Worm (Caenorhabditis elegans) whole organism, midembryonic: Measurements from ENCODE around the gene Y64H9A.2.

Source experiments
- T22C8.4 ChIP-seq: fragments of 200-800 bp; sonication (Bioruptor generic); IDR thresholded peaks from 2 replicates; pipeline ENCODE4 v1.3.6; 2022; ENCODE audit warnings: missing genetic modification characterization, missing compliant biosample characterization
- flt-1 ChIP-seq: fragments of 200-800 bp; sonication (Bioruptor generic); IDR thresholded peaks from 2 replicates; pipeline ENCODE4 v1.3.6; 2022; ENCODE audit warnings: missing genetic modification characterization, missing compliant biosample characterization
- klf-2 ChIP-seq: fragments of 200-800 bp; sonication (Bioruptor generic); conservative IDR thresholded peaks from 2 replicates; pipeline ENCODE4 v1.3.6; 2022; ENCODE audit warnings: missing genetic modification reagents, missing genetic modification characterization, missing compliant biosample characterization
- med-1 ChIP-seq: sonication (generic microtip); optimal IDR thresholded peaks from 2 replicates; lab custom pipeline; 2017; ENCODE audit warnings: missing genetic modification characterization, mild to moderate bottlenecking, missing compliant biosample characterization, antibody characterized with exemption, missing genetic modification reagents; ENCODE audit not compliant: insufficient read depth
- ref-1 ChIP-seq: fragments of 200-800 bp; sonication (Bioruptor generic); conservative IDR thresholded peaks from 2 replicates; pipeline ENCODE4 v1.3.6; 2022; ENCODE audit warnings: missing genetic modification reagents, missing genetic modification characterization, missing compliant biosample characterization
- tab-1 ChIP-seq: fragments of 200-800 bp; sonication (Bioruptor generic); IDR thresholded peaks from 2 replicates; pipeline ENCODE4 v1.3.6; 2022; ENCODE audit warnings: missing genetic modification characterization, missing compliant biosample characterization
- ztf-23 ChIP-seq: fragments of 200-800 bp; sonication (Bioruptor generic); IDR thresholded peaks from 2 replicates; pipeline ENCODE4 v1.3.6; 2022; ENCODE audit warnings: missing genetic modification reagents, missing genetic modification characterization, missing compliant biosample characterization
- ztf-29 ChIP-seq: fragments of 200-800 bp; sonication (Bioruptor generic); IDR thresholded peaks from 2 replicates; pipeline ENCODE4 v1.3.6; 2022; ENCODE audit warnings: missing genetic modification reagents, missing genetic modification characterization, missing compliant biosample characterization

- TF ChIP-seq T22C8.4 (GFP tag; lab: Robert Waterston, UW) (no peak), ztf-29 (GFP tag; lab: Robert Waterston, UW) (no peak), ref-1 (0 out of 2 replicates have a peak, but pooled peaks have one; percentile 17), klf-2 (GFP tag; lab: Robert Waterston, UW) (no peak), med-1 (GFP tag; lab: Kevin White, UChicago) (no peak), ztf-23 (GFP tag; lab: Robert Waterston, UW) (no peak), flt-1 (GFP tag; lab: Robert Waterston, UW) (no peak), tab-1 (GFP tag; lab: Robert Waterston, UW) (0 out of 2 replicates have a peak, but pooled peaks have one; percentile 30)
These were observed 34.0 kb downstream of the Y64H9A.2 start, which contains the start of gene cal-5 for ce11 chrX:5077696-5078343.
